Fruit fly (Drosophila melanogaster) whole organism, embryonic: ENCODE results near the gene CG31974.
A peak's percentile ranks its signal among the peaks of the same experiment; 100 is the strongest.

ENCODE experiments used
- Ada2b ChIP-seq: fragments of 200-800 bp; sonication (Bioruptor generic); IDR thresholded peaks from 2 replicates; pipeline ENCODE4 v1.3.6; 2022; ENCODE audit warnings: missing biosample characterization, missing genetic modification characterization
- B-H2 ChIP-seq: fragments of 200-800 bp; sonication (Bioruptor generic); optimal IDR thresholded peaks from 2 replicates; lab custom pipeline; 2018; ENCODE audit warnings: missing biosample characterization, mild to moderate bottlenecking, missing genetic modification characterization
- CG12104 ChIP-seq: fragments of 200-800 bp; sonication (Bioruptor generic); optimal IDR thresholded peaks from 3 replicates; lab custom pipeline; 2016; ENCODE audit warnings: missing biosample characterization, missing genetic modification characterization
- CG1233 ChIP-seq: fragments of 200-800 bp; sonication (Bioruptor generic); optimal IDR thresholded peaks from 4 replicates; lab custom pipeline; 2018; ENCODE audit warnings: missing biosample characterization, mild to moderate bottlenecking, missing genetic modification characterization
- CG15269 ChIP-seq: fragments of 200-800 bp; sonication (Bioruptor generic); optimal IDR thresholded peaks from 2 replicates; lab custom pipeline; 2018; ENCODE audit warnings: missing biosample characterization, mild to moderate bottlenecking, missing genetic modification characterization, moderate library complexity
- CG15479 ChIP-seq: fragments of 200-800 bp; sonication (Bioruptor generic); optimal IDR thresholded peaks from 3 replicates; lab custom pipeline; 2019; ENCODE audit warnings: missing biosample characterization, mild to moderate bottlenecking, missing genetic modification characterization, moderate library complexity
- CG15696 ChIP-seq: fragments of 200-800 bp; sonication (Bioruptor generic); optimal IDR thresholded peaks from 2 replicates; lab custom pipeline; 2019; ENCODE audit warnings: missing biosample characterization, mild to moderate bottlenecking, missing genetic modification characterization, moderate library complexity
- CG17359 ChIP-seq: fragments of 200-800 bp; sonication (Bioruptor generic); optimal IDR thresholded peaks from 3 replicates; lab custom pipeline; 2018; ENCODE audit warnings: missing biosample characterization, mild to moderate bottlenecking, missing genetic modification characterization, moderate library complexity
- CG17568 ChIP-seq: fragments of 200-800 bp; sonication (Bioruptor generic); optimal IDR thresholded peaks from 2 replicates; lab custom pipeline; 2018; ENCODE audit warnings: missing biosample characterization, mild to moderate bottlenecking, missing genetic modification characterization, moderate library complexity
- CG18599 ChIP-seq: fragments of 200-800 bp; sonication (Bioruptor generic); optimal IDR thresholded peaks from 3 replicates; lab custom pipeline; 2017; ENCODE audit warnings: missing biosample characterization, missing genetic modification characterization, mild to moderate bottlenecking, moderate library complexity, missing genetic modification reagents
- CG2129 ChIP-seq: fragments of 200-800 bp; sonication (Bioruptor generic); IDR thresholded peaks from 2 replicates; pipeline ENCODE4 v1.3.6; 2022; ENCODE audit warnings: missing biosample characterization, missing genetic modification characterization; ENCODE audit not compliant: partially characterized antibody
- CG2199 ChIP-seq: fragments of 200-800 bp; sonication (Bioruptor generic); IDR thresholded peaks from 3 replicates; pipeline ENCODE4 v1.3.6; 2022; ENCODE audit warnings: missing biosample characterization, missing genetic modification characterization
- CG3163 ChIP-seq: fragments of 200-800 bp; sonication (Bioruptor generic); optimal IDR thresholded peaks from 3 replicates; lab custom pipeline; 2016; ENCODE audit warnings: missing biosample characterization, missing genetic modification characterization
- CG3726 ChIP-seq: fragments of 200-800 bp; sonication (Bioruptor generic); IDR thresholded peaks from 3 replicates; pipeline ENCODE4, ENCODE4 v1.3.6; 2022; ENCODE audit warnings: missing biosample characterization, missing genetic modification characterization
- CG7357 ChIP-seq: fragments of 200-800 bp; sonication (Bioruptor generic); IDR thresholded peaks from 3 replicates; pipeline ENCODE4 v1.3.6; 2022; ENCODE audit warnings: missing biosample characterization, missing genetic modification characterization
- CG7963 ChIP-seq: fragments of 200-800 bp; sonication (Bioruptor generic); IDR thresholded peaks from 3 replicates; pipeline ENCODE4 v1.3.6; 2022; ENCODE audit warnings: missing biosample characterization, missing genetic modification characterization; ENCODE audit not compliant: partially characterized antibody
- CG8281 ChIP-seq: fragments of 200-800 bp; sonication (Bioruptor generic); optimal IDR thresholded peaks from 2 replicates; lab custom pipeline; 2018; ENCODE audit warnings: missing biosample characterization, mild to moderate bottlenecking, missing genetic modification characterization, moderate library complexity
- CG8765 ChIP-seq: fragments of 200-800 bp; sonication (Bioruptor generic); IDR thresholded peaks from 2 replicates; pipeline ENCODE4 v1.3.6; 2022; ENCODE audit warnings: missing biosample characterization, missing genetic modification characterization
- CG8924 ChIP-seq: fragments of 200-800 bp; optimal IDR thresholded peaks from 3 replicates; lab custom pipeline; 2019; ENCODE audit warnings: missing biosample characterization, mild to moderate bottlenecking, missing genetic modification characterization, moderate library complexity
- CkIIα-i1 ChIP-seq: fragments of 200-800 bp; sonication (Bioruptor generic); IDR thresholded peaks from 2 replicates; pipeline ENCODE4 v1.3.6; 2022; ENCODE audit warnings: missing biosample characterization, missing genetic modification characterization
- Fer1 ChIP-seq: fragments of 200-800 bp; sonication (Bioruptor generic); optimal IDR thresholded peaks from 2 replicates; lab custom pipeline; 2017; ENCODE audit warnings: missing biosample characterization, mild to moderate bottlenecking, missing genetic modification characterization
- HLH54F ChIP-seq: fragments of 200-800 bp; sonication (Bioruptor generic); optimal IDR thresholded peaks from 3 replicates; lab custom pipeline; 2016; ENCODE audit warnings: missing biosample characterization, missing genetic modification characterization
- Hr39 ChIP-seq: fragments of >200 bp; optimal IDR thresholded peaks from 2 replicates; lab custom pipeline; 2017
- Hr51 ChIP-seq, 2 experiments: fragments of 200-800 bp; sonication (Bioruptor generic); optimal IDR thresholded peaks; 2 replicates in 1 of 2; 3 replicates in 1 of 2; lab custom pipeline; 2016 to 2018; ENCODE audit warnings: missing biosample characterization in 2 of 2, missing genetic modification characterization in 2 of 2, mild to moderate bottlenecking in 1 of 2, moderate library complexity in 1 of 2
- Kr ChIP-seq: fragments of 200-800 bp; sonication (Bioruptor generic); optimal IDR thresholded peaks from 2 replicates; lab custom pipeline; 2017; ENCODE audit warnings: missing biosample characterization, mild to moderate bottlenecking, missing genetic modification characterization
- Lpt ChIP-seq: fragments of >200 bp; optimal IDR thresholded peaks from 2 replicates; lab custom pipeline; 2018; ENCODE audit warnings: missing biosample characterization, missing genetic modification characterization
- Meics ChIP-seq: fragments of 200-800 bp; sonication (Bioruptor generic); optimal IDR thresholded peaks from 2 replicates; lab custom pipeline; 2017; ENCODE audit warnings: missing biosample characterization, mild to moderate bottlenecking, missing genetic modification characterization
- Trl ChIP-seq, 3 experiments: fragments of >200 bp in 2 of 3; fragments of 200-800 bp in 1 of 3; sonication (Bioruptor generic) in 1 of 3; optimal IDR thresholded peaks; 2 replicates in 1 of 3; 3 replicates in 2 of 3; lab custom pipeline; 2016 to 2017; ENCODE audit warnings: missing biosample characterization in 1 of 3, missing genetic modification characterization in 1 of 3
- ara ChIP-seq: fragments of 200-800 bp; sonication (Bioruptor generic); IDR thresholded peaks from 2 replicates; pipeline ENCODE4 v1.3.6; 2022; ENCODE audit warnings: missing biosample characterization, missing genetic modification characterization
- bigmax ChIP-seq: fragments of 200-800 bp; sonication (Bioruptor generic); optimal IDR thresholded peaks from 2 replicates; lab custom pipeline; 2018; ENCODE audit warnings: missing biosample characterization, mild to moderate bottlenecking, missing genetic modification characterization
- caup ChIP-seq: fragments of 200-800 bp; sonication (Bioruptor generic); optimal IDR thresholded peaks from 3 replicates; lab custom pipeline; 2017; ENCODE audit warnings: missing biosample characterization, mild to moderate bottlenecking, missing genetic modification characterization, moderate library complexity; ENCODE audit not compliant: severe bottlenecking
- cg ChIP-seq: fragments of 200-800 bp; sonication (Bioruptor generic); optimal IDR thresholded peaks from 3 replicates; lab custom pipeline; 2019; ENCODE audit warnings: missing biosample characterization, mild to moderate bottlenecking, missing genetic modification characterization, moderate library complexity
- dan ChIP-seq: fragments of 200-800 bp; sonication (Bioruptor generic); IDR thresholded peaks from 2 replicates; pipeline ENCODE4 v1.3.6; 2022; ENCODE audit warnings: missing biosample characterization, missing genetic modification characterization
- en ChIP-seq: fragments of 200-800 bp; sonication (Bioruptor generic); optimal IDR thresholded peaks from 2 replicates; lab custom pipeline; 2016; ENCODE audit warnings: missing biosample characterization, missing genetic modification characterization
- gem ChIP-seq: fragments of 200-800 bp; sonication (Bioruptor generic); optimal IDR thresholded peaks from 2 replicates; lab custom pipeline; 2019; ENCODE audit warnings: missing biosample characterization, mild to moderate bottlenecking, missing genetic modification characterization, moderate library complexity
- ind ChIP-seq: fragments of 200-800 bp; sonication (Bioruptor generic); optimal IDR thresholded peaks from 3 replicates; lab custom pipeline; 2016; ENCODE audit warnings: missing biosample characterization, missing genetic modification characterization
- lab ChIP-seq: fragments of 200-800 bp; sonication (Bioruptor generic); optimal IDR thresholded peaks from 3 replicates; lab custom pipeline; 2017; ENCODE audit warnings: missing biosample characterization, missing genetic modification characterization, mild to moderate bottlenecking, moderate library complexity, missing genetic modification reagents
- mirr ChIP-seq: fragments of 200-800 bp; sonication (Bioruptor generic); optimal IDR thresholded peaks from 3 replicates; lab custom pipeline; 2018; ENCODE audit warnings: missing biosample characterization, mild to moderate bottlenecking, missing genetic modification characterization
- nerfin-2 ChIP-seq: fragments of 200-800 bp; sonication (Bioruptor generic); IDR thresholded peaks from 2 replicates; pipeline ENCODE4 v1.3.6; 2022; ENCODE audit warnings: missing biosample characterization, missing genetic modification characterization; ENCODE audit not compliant: partially characterized antibody
- onecut ChIP-seq: fragments of 200-800 bp; sonication (Bioruptor generic); IDR thresholded peaks from 2 replicates; pipeline ENCODE4 v1.3.6; 2022; ENCODE audit warnings: missing biosample characterization, missing genetic modification characterization
- org-1 ChIP-seq: fragments of 200-800 bp; sonication (Bioruptor generic); optimal IDR thresholded peaks from 2 replicates; lab custom pipeline; 2017; ENCODE audit warnings: missing biosample characterization, missing genetic modification characterization
- pan ChIP-seq, 4 experiments: fragments of >200 bp in 3 of 4; fragments of 200-800 bp in 1 of 4; sonication (Bioruptor generic) in 1 of 4; optimal IDR thresholded peaks in 3 of 4; IDR thresholded peaks in 1 of 4; 2 replicates each; pipeline versions ENCODE4 v1.3.6 to Lab custom; 2017 to 2022; ENCODE audit warnings: missing biosample characterization in 2 of 4, missing genetic modification characterization in 2 of 4, mixed read lengths in 1 of 4
- sc ChIP-seq, 3 experiments: fragments of >200 bp in 2 of 3; fragments of 200-800 bp in 1 of 3; sonication (Bioruptor generic) in 1 of 3; optimal IDR thresholded peaks; 2 replicates in 2 of 3; 3 replicates in 1 of 3; lab custom pipeline; 2017; ENCODE audit warnings: mild to moderate bottlenecking in 1 of 3, missing biosample characterization in 1 of 3, missing genetic modification characterization in 1 of 3, missing genetic modification reagents in 1 of 3
- scrt ChIP-seq: fragments of 200-800 bp; sonication (Bioruptor generic); optimal IDR thresholded peaks from 2 replicates; lab custom pipeline; 2018; ENCODE audit warnings: missing biosample characterization, mild to moderate bottlenecking, missing genetic modification characterization, moderate library complexity
- tll ChIP-seq, 2 experiments: fragments of 200-800 bp in 1 of 2; fragments of >200 bp in 1 of 2; sonication (Bioruptor generic) in 1 of 2; optimal IDR thresholded peaks; 2 replicates each; lab custom pipeline; 2017 to 2019; ENCODE audit warnings: missing biosample characterization in 2 of 2, missing genetic modification characterization in 2 of 2, mild to moderate bottlenecking in 1 of 2, moderate library complexity in 1 of 2
- tup ChIP-seq: fragments of 200-800 bp; sonication (Bioruptor generic); optimal IDR thresholded peaks from 2 replicates; lab custom pipeline; 2016; ENCODE audit warnings: missing biosample characterization, mild to moderate bottlenecking, missing genetic modification characterization, moderate library complexity
- wek ChIP-seq: fragments of 200-800 bp; sonication (Bioruptor generic); optimal IDR thresholded peaks from 3 replicates; lab custom pipeline; 2018; ENCODE audit warnings: missing biosample characterization, mild to moderate bottlenecking, missing genetic modification characterization, moderate library complexity

Gene CG31974

dm6 chr2L:171499-172250 lies 28.8 kb upstream of the CG31974 start (continued):
- TF ChIP-seq CkIIα-i1 (no peak), pan (optimal IDR thresholded peaks at IDR 0.05; lab: Kevin White, UChicago) (no peak), pan (GFP tag; optimal IDR thresholded peaks at IDR 0.05 in 1 of 2, IDR thresholded peaks at IDR 0.05 in 1 of 2) (peak in 1 of 2 experiments; percentile 4), caup (GFP tag; lab: Kevin White, UChicago) (peak; percentile 7), CG18599 (no peak), Trl (optimal IDR thresholded peaks at IDR 0.05; lab: Kevin White, UChicago) (no peak), Trl (GFP tag; optimal IDR thresholded peaks at IDR 0.05; lab: Kevin White, UChicago) (no peak), tup (GFP tag; lab: Kevin White, UChicago) (no peak), HLH54F (GFP tag; lab: Kevin White, UChicago) (no peak), CG3726 (GFP tag; lab: Robert Waterston, UW) (no peak), B-H2 (GFP tag; lab: Kevin White, UChicago) (peak; percentile 7), CG17359 (tag; lab: Kevin White, UChicago) (peak; percentile 7), CG15479 (GFP tag; lab: Kevin White, UChicago) (no peak), wek (GFP tag; lab: Kevin White, UChicago) (no peak), Hr39 (lab: Kevin White, UChicago) (no peak), CG17568 (peak; percentile 13), Lpt (no peak), CG2129 (GFP tag; lab: Robert Waterston, UW) (no peak), dan (no peak), nerfin-2 (GFP tag; lab: Robert Waterston, UW) (no peak), CG12104 (GFP tag; lab: Kevin White, UChicago) (no peak), tll (GFP tag; optimal IDR thresholded peaks at IDR 0.05; lab: Kevin White, UChicago) (peak in 1 of 2 experiments; percentile 24), org-1 (no peak), Meics (GFP tag; lab: Kevin White, UChicago) (peak; percentile 19), CG2199 (GFP tag; lab: Robert Waterston, UW) (peak; percentile 91; the same call in 2 of the 3 replicates), lab (peak; percentile 46), bigmax (no peak), CG7963 (GFP tag; lab: Robert Waterston, UW) (no peak), CG8281 (peak; percentile 22), onecut (GFP tag; lab: Robert Waterston, UW) (no peak), en (GFP tag; lab: Kevin White, UChicago) (no peak), CG8765 (GFP tag; lab: Robert Waterston, UW) (no peak), Fer1 (GFP tag; lab: Kevin White, UChicago) (peak; percentile 23), Kr (GFP tag; lab: Kevin White, UChicago) (no peak), mirr (peak; percentile 56), CG15269 (peak; percentile 90), cg (GFP tag; lab: Kevin White, UChicago) (peak; percentile 22), Hr51 (GFP tag; optimal IDR thresholded peaks at IDR 0.05; lab: Kevin White, UChicago) (peak in 1 of 2 experiments; percentile 5), CG8924 (tag; lab: Kevin White, UChicago) (peak; percentile 18), ara (no peak), gem (peak; percentile 26), ind (GFP tag; lab: Kevin White, UChicago) (no peak), CG1233 (GFP tag; lab: Kevin White, UChicago) (peak; percentile 14), CG3163 (GFP tag; lab: Kevin White, UChicago) (no peak), CG15696 (tag; lab: Kevin White, UChicago) (peak; percentile 24), scrt (GFP tag; lab: Kevin White, UChicago) (peak; percentile 4), Ada2b (no peak), CG7357 (no peak), sc (optimal IDR thresholded peaks at IDR 0.05; lab: Kevin White, UChicago) (no peak), sc (GFP tag; optimal IDR thresholded peaks at IDR 0.05; lab: Kevin White, UChicago) (no peak)
